Worm (Caenorhabditis elegans): ENCODE data around the gene Y43F8B.13.
A peak's percentile ranks its signal among the peaks of the same experiment; 100 is the strongest.

Y43F8B.13 gene

DNA sequence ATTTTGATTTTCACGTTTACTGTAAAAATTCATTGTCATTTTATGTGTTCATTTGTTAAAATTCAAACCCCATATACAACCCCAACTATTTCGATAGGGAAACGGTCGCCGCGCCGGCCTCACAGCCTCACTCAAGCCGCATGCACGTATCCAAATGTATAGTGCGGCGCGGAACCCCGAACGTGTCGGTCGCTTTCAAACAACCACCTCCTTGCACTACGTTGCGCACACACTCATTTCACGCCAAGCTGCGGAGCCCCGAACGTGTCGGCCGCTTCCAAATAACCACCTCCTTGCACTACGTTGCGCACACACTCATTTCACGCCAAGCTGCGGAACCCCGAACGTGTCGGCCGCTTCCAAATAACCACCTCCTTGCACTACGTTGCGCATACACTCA lies 11.0 kb downstream of the Y43F8B.13 start:
- peak; percentile 48 for TF ChIP-seq snpc-4 (tag; optimal IDR thresholded peaks at IDR 0.05)

- TF ChIP-seq nhr-76 (tag; optimal IDR thresholded peaks at IDR 0.05) (no peak), Y116A8C.19 (tag; optimal IDR thresholded peaks at IDR 0.05; ENCODE audit: borderline replicate concordance) (no peak), lin-35 (GFP tag; optimal IDR thresholded peaks at IDR 0.05) (peak in 1 of 2 experiments; percentile 7), elt-2 (tag; optimal IDR thresholded peaks at IDR 0.05) (peak; percentile 48)
Measured at ce11 chrV:19467574-19467973, 11.8 kb downstream of the Y43F8B.13 start, which contains the start of gene Y43F8B.23. TSS of gene Y43F8B.23 (minus strand) at chrV:19467648.

- TF ChIP-seq C34B4.2 (tag; optimal IDR thresholded peaks at IDR 0.05) (no peak), nhr-85 (tag) (no peak), lir-3 (tag; optimal IDR thresholded peaks at IDR 0.05; ENCODE audit: poor library complexity) (no peak), ets-5 (GFP tag; IDR thresholded peaks at IDR 0.05) (no peak), lin-13 (GFP tag; optimal IDR thresholded peaks at IDR 0.05) (no peak), unc-86 (tag; optimal IDR thresholded peaks at IDR 0.05) (no peak), aha-1 (tag; optimal IDR thresholded peaks at IDR 0.05) (no peak), snu-23 (GFP tag; optimal IDR thresholded peaks at IDR 0.05) (no peak), elt-3 (tag; optimal IDR thresholded peaks at IDR 0.05) (no peak), unc-62 (GFP tag; optimal IDR thresholded peaks at IDR 0.05) (no peak), C16A3.4 (tag; optimal IDR thresholded peaks at IDR 0.05) (no peak), fkh-10 (GFP tag; optimal IDR thresholded peaks at IDR 0.05) (no peak), ztf-11 (tag; optimal IDR thresholded peaks at IDR 0.05) (no peak), snpc-4 (tag; optimal IDR thresholded peaks at IDR 0.05) (no peak), dsc-1 (tag; optimal IDR thresholded peaks at IDR 0.05) (no peak)
Measured at ce11 chrV:19468083-19468482, 12.3 kb downstream of the Y43F8B.13 start, which contains the start of gene Y43F8B.12. TSS of gene Y43F8B.12 (plus strand) at chrV:19468383.

DNA sequence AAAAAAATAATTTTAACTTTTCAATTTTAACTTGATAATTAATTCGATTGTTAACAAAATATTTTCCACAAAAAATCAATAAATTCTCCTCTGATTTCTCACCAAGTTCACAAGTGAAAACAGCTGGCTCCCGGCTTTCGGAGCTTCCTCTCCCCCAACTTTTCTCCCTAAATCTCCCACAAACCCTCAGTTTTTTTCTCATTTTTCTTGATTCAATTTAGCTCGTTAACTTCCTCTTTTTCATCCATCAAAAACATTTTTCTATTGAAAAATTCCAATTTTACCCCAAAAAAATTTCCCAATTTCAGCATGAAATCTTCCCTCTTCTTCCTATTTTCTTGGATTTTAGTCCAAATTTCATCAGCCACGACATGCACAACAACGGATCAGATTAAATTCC lies 14.6 kb downstream of the Y43F8B.13 start, which contains the start of gene Y43F8B.11:
TSS of gene Y43F8B.11 (plus strand) at position 301 of the 400 bp plus-strand sequence.
- peak; percentile 48 for TF ChIP-seq dsc-1 (tag; optimal IDR thresholded peaks at IDR 0.05)
- TF ChIP-seq nhr-85 (tag), result peak; percentile 38
- no peak for TF ChIP-seq nhr-19 (GFP tag; conservative IDR thresholded peaks at IDR 0.05)

DNA sequence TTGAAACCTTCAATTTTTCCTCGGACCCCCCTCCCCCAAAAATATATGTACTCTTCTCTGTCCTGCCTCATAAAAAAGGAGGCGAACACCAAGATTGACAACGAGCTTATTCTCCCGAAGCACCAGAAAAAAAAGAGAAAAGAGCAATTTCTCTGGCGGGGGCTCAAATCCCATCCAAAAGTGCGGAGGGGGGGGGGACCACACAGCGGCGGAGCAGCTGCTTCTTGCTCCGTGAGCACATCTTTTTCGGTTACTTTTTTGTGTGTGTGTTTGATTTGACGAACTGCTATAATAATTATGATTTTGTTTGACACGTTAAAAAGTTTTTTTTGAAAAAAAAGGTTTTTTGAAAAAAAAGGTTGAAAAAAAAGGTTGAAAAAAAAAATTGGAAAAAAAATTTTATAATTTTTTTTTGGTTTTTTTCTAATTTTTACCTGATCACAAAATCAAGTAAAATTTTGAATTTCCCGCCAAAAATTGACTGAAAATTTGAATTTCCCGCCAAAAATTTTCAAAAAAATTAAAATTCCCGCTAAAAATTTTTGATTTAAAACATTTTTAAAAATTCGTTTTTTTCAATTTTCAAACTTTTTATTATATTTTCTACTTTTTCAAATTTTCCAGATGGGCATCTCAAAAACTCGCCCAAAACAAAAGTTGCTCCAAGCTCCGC lies 18.2 kb downstream of the Y43F8B.13 start, which contains the start of gene Y43F8B.10:
TSS of gene Y43F8B.10 (plus strand) at position 623 of the 673 bp plus-strand sequence.
- TF ChIP-seq jun-1 (tag; optimal IDR thresholded peaks at IDR 0.05) (no peak), irx-1 (tag; optimal IDR thresholded peaks at IDR 0.05) (no peak), ztf-4 (tag; optimal IDR thresholded peaks at IDR 0.05) (no peak), F16B12.6 (tag; optimal IDR thresholded peaks at IDR 0.05) (no peak), nhr-20 (tag; optimal IDR thresholded peaks at IDR 0.05) (no peak), zip-4 (GFP tag; optimal IDR thresholded peaks at IDR 0.05) (no peak), efl-1 (optimal IDR thresholded peaks at IDR 0.05) (no peak), efl-1 (GFP tag; optimal IDR thresholded peaks at IDR 0.05 in 1 of 2) (peak in 1 of 2 experiments; percentile 44), ama-1 (optimal IDR thresholded peaks at IDR 0.05) (no peak)

DNA sequence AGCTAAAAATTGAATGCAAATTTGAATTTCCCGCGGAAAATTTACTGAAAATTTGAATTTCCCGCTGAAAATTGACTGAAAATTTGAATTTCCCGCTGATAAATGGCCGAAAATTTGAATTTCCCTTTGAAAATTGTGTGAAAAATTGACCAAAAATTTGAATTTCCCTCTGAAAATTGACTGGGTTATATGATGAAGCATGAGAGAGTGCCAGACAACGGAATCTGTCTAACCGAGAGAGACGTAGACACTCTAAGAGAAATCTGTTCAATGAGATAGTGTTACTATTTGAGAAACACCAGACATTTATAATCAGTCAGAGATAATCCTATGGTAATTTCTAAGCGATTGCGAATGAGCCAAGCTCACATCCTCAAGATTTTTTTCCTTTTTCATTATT lies 21.6 kb downstream of the Y43F8B.13 start:
- TF ChIP-seq ztf-11 (tag; optimal IDR thresholded peaks at IDR 0.05) (no peak), isw-1 (GFP tag; IDR thresholded peaks at IDR 0.05) (no peak), efl-1 (optimal IDR thresholded peaks at IDR 0.05) (peak; percentile 25 to 39), efl-1 (GFP tag; optimal IDR thresholded peaks at IDR 0.05 in 1 of 2) (peak; percentile 51 to 85), dpl-1 (GFP tag; optimal IDR thresholded peaks at IDR 0.05) (peak in 2 of 3 experiments; percentile 5 to 24)
